Fruit fly (Drosophila melanogaster): ENCODE results near the gene CG14367.

Gene CG14367

dm6 chr3R:13711735-13712134 is 17.9 kb downstream of the CG14367 start, which contains the start of the genes primo-1 and primo-2:
primo-1 (minus strand) TSS chr3R:13711835.
primo-2 (minus strand) TSS chr3R:13711835.
- TF ChIP-seq CG34367 (tag; optimal IDR thresholded peaks at IDR 0.05): no peak
- no peak for TF ChIP-seq fd96Ca (GFP tag; IDR thresholded peaks at IDR 0.05)
- no peak for TF ChIP-seq CG17806 (tag; optimal IDR thresholded peaks at IDR 0.05)
- no peak for TF ChIP-seq Pif1B (GFP tag; optimal IDR thresholded peaks at IDR 0.05)
- no peak for TF ChIP-seq Pif1A (GFP tag; optimal IDR thresholded peaks at IDR 0.05)
- TF ChIP-seq CG14655 (GFP tag; optimal IDR thresholded peaks at IDR 0.05): no peak
- no peak for TF ChIP-seq CG32121 (GFP tag; IDR thresholded peaks at IDR 0.05)
- no peak for TF ChIP-seq CG9948 (tag; optimal IDR thresholded peaks at IDR 0.05)
- no peak for TF ChIP-seq CG12605 (GFP tag; IDR thresholded peaks at IDR 0.05)
- TF ChIP-seq Snoo (tag; optimal IDR thresholded peaks at IDR 0.05): no peak
- TF ChIP-seq CG13204 (GFP tag; optimal IDR thresholded peaks at IDR 0.05): no peak
- TF ChIP-seq CG10348 (GFP tag; IDR thresholded peaks at IDR 0.05): no peak
- TF ChIP-seq CG8159 (tag; optimal IDR thresholded peaks at IDR 0.05): no peak
- no peak for TF ChIP-seq CG15710 (tag; optimal IDR thresholded peaks at IDR 0.05)

dm6 chr3R:13713541-13713940 is 19.7 kb downstream of the CG14367 start:
- peak; percentile 77 for TF ChIP-seq CG8159 (tag; optimal IDR thresholded peaks at IDR 0.05)
- TF ChIP-seq CG9948 (tag; optimal IDR thresholded peaks at IDR 0.05): peak; percentile 69
- TF ChIP-seq CG10348 (GFP tag; IDR thresholded peaks at IDR 0.05): no peak
- TF ChIP-seq fd96Ca (GFP tag; IDR thresholded peaks at IDR 0.05): no peak
- peak; percentile 28 for TF ChIP-seq Snoo (tag; optimal IDR thresholded peaks at IDR 0.05)
- TF ChIP-seq D1 (tag; optimal IDR thresholded peaks at IDR 0.05): no peak
- no peak for TF ChIP-seq EcR (GFP tag; optimal IDR thresholded peaks at IDR 0.05)
- TF ChIP-seq CG4496 (GFP tag; IDR thresholded peaks at IDR 0.05): peak; percentile 44; the same call in 2 of the 3 replicates
- peak; percentile 32; the same call in 1 of the 2 replicates for TF ChIP-seq CG32121 (GFP tag; IDR thresholded peaks at IDR 0.05)
- TF ChIP-seq CG14655 (GFP tag; optimal IDR thresholded peaks at IDR 0.05): peak; percentile 69
- peak; percentile 54 for TF ChIP-seq CG34367 (tag; optimal IDR thresholded peaks at IDR 0.05)
- TF ChIP-seq CG12605 (GFP tag; IDR thresholded peaks at IDR 0.05): peak; percentile 38; the same call in 1 of the 2 replicates
- TF ChIP-seq Ets98B (GFP tag; IDR thresholded peaks at IDR 0.05): no peak; the same call in 1 of the 2 replicates
- TF ChIP-seq CG15710 (tag; optimal IDR thresholded peaks at IDR 0.05): peak; percentile 64
- peak; percentile 7 for TF ChIP-seq Pif1B (GFP tag; optimal IDR thresholded peaks at IDR 0.05)
- no peak for TF ChIP-seq rn (GFP tag; IDR thresholded peaks at IDR 0.05)
- TF ChIP-seq CG17806 (tag; optimal IDR thresholded peaks at IDR 0.05): peak; percentile 60
- no peak for TF ChIP-seq CG13204 (GFP tag; optimal IDR thresholded peaks at IDR 0.05)
- TF ChIP-seq CG8301 (tag; optimal IDR thresholded peaks at IDR 0.05): peak; percentile 62
- peak; percentile 18 for TF ChIP-seq Pif1A (GFP tag; optimal IDR thresholded peaks at IDR 0.05)
- no peak for TF ChIP-seq gl (tag; optimal IDR thresholded peaks at IDR 0.05)

dm6 chr3R:13713984-13714532 is 20.2 kb downstream of the CG14367 start:
- no peak for TF ChIP-seq D1 (tag; optimal IDR thresholded peaks at IDR 0.05)
- TF ChIP-seq CG8159 (tag; optimal IDR thresholded peaks at IDR 0.05): peak; percentile 20
- TF ChIP-seq Pif1A (GFP tag; optimal IDR thresholded peaks at IDR 0.05): peak; percentile 39
- TF ChIP-seq fd96Ca (GFP tag; IDR thresholded peaks at IDR 0.05): no peak
- TF ChIP-seq Ets98B (GFP tag; IDR thresholded peaks at IDR 0.05): peak; percentile 52
- peak; percentile 45; the same call in 2 of the 3 replicates for TF ChIP-seq CG4496 (GFP tag; IDR thresholded peaks at IDR 0.05)
- TF ChIP-seq Pif1B (GFP tag; optimal IDR thresholded peaks at IDR 0.05): peak; percentile 9
- peak; percentile 16 for TF ChIP-seq gl (tag; optimal IDR thresholded peaks at IDR 0.05)
- TF ChIP-seq CG17806 (tag; optimal IDR thresholded peaks at IDR 0.05): no peak

dm6 chr3R:13715012-13715673 is 21.3 kb downstream of the CG14367 start, which contains the start of gene kmr:
kmr (plus strand) TSS chr3R:13715207.
- TF ChIP-seq CG13204 (GFP tag; optimal IDR thresholded peaks at IDR 0.05) (peak; percentile 65), CG9948 (tag; optimal IDR thresholded peaks at IDR 0.05) (no peak), CG34367 (tag; optimal IDR thresholded peaks at IDR 0.05) (no peak), CG10348 (GFP tag; IDR thresholded peaks at IDR 0.05) (no peak), D1 (tag; optimal IDR thresholded peaks at IDR 0.05) (no peak), gl (tag; optimal IDR thresholded peaks at IDR 0.05) (peak; percentile 27), CG14655 (GFP tag; optimal IDR thresholded peaks at IDR 0.05) (no peak), CG17806 (tag; optimal IDR thresholded peaks at IDR 0.05) (no peak), rn (GFP tag; IDR thresholded peaks at IDR 0.05) (no peak), CG8159 (tag; optimal IDR thresholded peaks at IDR 0.05) (no peak), CG4496 (GFP tag; IDR thresholded peaks at IDR 0.05) (peak; percentile 64; the same call in 2 of the 3 replicates), Pif1B (GFP tag; optimal IDR thresholded peaks at IDR 0.05) (peak; percentile 7), CG32121 (GFP tag; IDR thresholded peaks at IDR 0.05) (peak; percentile 50), EcR (GFP tag; optimal IDR thresholded peaks at IDR 0.05) (peak; percentile 73), CG12605 (GFP tag; IDR thresholded peaks at IDR 0.05) (no peak; the same call in 1 of the 2 replicates), fd96Ca (GFP tag; IDR thresholded peaks at IDR 0.05) (no peak; the same call in 2 of the 3 replicates), Snoo (tag; optimal IDR thresholded peaks at IDR 0.05) (no peak), CG8301 (tag; optimal IDR thresholded peaks at IDR 0.05) (no peak), CG15710 (tag; optimal IDR thresholded peaks at IDR 0.05) (no peak), Ets98B (GFP tag; IDR thresholded peaks at IDR 0.05) (peak; percentile 62; the same call in 1 of the 2 replicates), Pif1A (GFP tag; optimal IDR thresholded peaks at IDR 0.05) (peak; percentile 63)

dm6 chr3R:13715674-13716454 is 22.0 kb downstream of the CG14367 start:
- TF ChIP-seq CG12605 (GFP tag; IDR thresholded peaks at IDR 0.05): peak; percentile 60
- no peak for TF ChIP-seq D1 (tag; optimal IDR thresholded peaks at IDR 0.05)
- TF ChIP-seq Snoo (tag; optimal IDR thresholded peaks at IDR 0.05): no peak
- no peak for TF ChIP-seq fd96Ca (GFP tag; IDR thresholded peaks at IDR 0.05)
- TF ChIP-seq CG17806 (tag; optimal IDR thresholded peaks at IDR 0.05): no peak
- peak; percentile 49 for TF ChIP-seq Pif1A (GFP tag; optimal IDR thresholded peaks at IDR 0.05)
- TF ChIP-seq CG32121 (GFP tag; IDR thresholded peaks at IDR 0.05): no peak
- no peak for TF ChIP-seq CG9948 (tag; optimal IDR thresholded peaks at IDR 0.05)
- peak; percentile 52 for TF ChIP-seq CG15710 (tag; optimal IDR thresholded peaks at IDR 0.05)
- peak; percentile 47 for TF ChIP-seq CG8159 (tag; optimal IDR thresholded peaks at IDR 0.05)
- TF ChIP-seq CG10348 (GFP tag; IDR thresholded peaks at IDR 0.05): no peak
- peak; percentile 28 for TF ChIP-seq CG14655 (GFP tag; optimal IDR thresholded peaks at IDR 0.05)
- no peak for TF ChIP-seq CG8301 (tag; optimal IDR thresholded peaks at IDR 0.05)
- TF ChIP-seq Pif1B (GFP tag; optimal IDR thresholded peaks at IDR 0.05): peak; percentile 33
- TF ChIP-seq gl (tag; optimal IDR thresholded peaks at IDR 0.05): peak; percentile 77
- TF ChIP-seq CG13204 (GFP tag; optimal IDR thresholded peaks at IDR 0.05): peak; percentile 59
- peak; percentile 42 for TF ChIP-seq EcR (GFP tag; optimal IDR thresholded peaks at IDR 0.05)
- TF ChIP-seq Ets98B (GFP tag; IDR thresholded peaks at IDR 0.05): no peak; the same call in 1 of the 2 replicates
- peak; percentile 46 for TF ChIP-seq CG34367 (tag; optimal IDR thresholded peaks at IDR 0.05)

Measured in whole organism, pupa.